Fruit fly (Drosophila melanogaster) S2 (cell line): ENCODE measurements around the gene CtsK1.

Source experiments
- CG8478 ChIP-seq: fragments of >200 bp; optimal IDR thresholded peaks from 2 replicates; lab custom pipeline; 2018
- CTCF ChIP-seq, 2 experiments: fragments of >200 bp; optimal IDR thresholded peaks; 2 replicates each; lab custom pipeline; 2018

- TF ChIP-seq CG8478 = no peak
- no peak for TF ChIP-seq CTCF (optimal IDR thresholded peaks at IDR 0.05; lab: Kevin White, UChicago)
These were observed 48.0 kb upstream of the CtsK1 start for dm6 chr3L:13946003-13946402.
